Worm (Caenorhabditis elegans) whole organism, L1 larva: ENCODE results near the gene frm-3.

Source experiments
- F16B12.6 ChIP-seq: fragments of 150-350 bp; optimal IDR thresholded peaks from 2 replicates; lab custom pipeline; 2014; ENCODE audit warnings: missing biosample characterization, missing genetic modification characterization
- Y116A8C.19 ChIP-seq: sonication (generic microtip); optimal IDR thresholded peaks from 2 replicates; lab custom pipeline; 2016; ENCODE audit warnings: missing compliant biosample characterization, missing genetic modification characterization, borderline replicate concordance
- ama-1 ChIP-seq: fragments of 150-350 bp; optimal IDR thresholded peaks from 2 replicates; lab custom pipeline; 2014
- ceh-88 ChIP-seq: fragments of 200-800 bp; sonication (Bioruptor generic); IDR thresholded peaks from 2 replicates; pipeline ENCODE4 v1.3.6; 2022; ENCODE audit warnings: missing genetic modification characterization, missing compliant biosample characterization
- ceh-90 ChIP-seq: sonication (generic microtip); optimal IDR thresholded peaks from 2 replicates; lab custom pipeline; 2016; ENCODE audit warnings: missing genetic modification characterization, missing compliant biosample characterization
- dpl-1 ChIP-seq, 3 experiments: fragments of 150-350 bp in 2 of 3; sonication (generic microtip) in 1 of 3; optimal IDR thresholded peaks; 2 replicates each; lab custom pipeline; 2014 to 2017; ENCODE audit warnings: missing biosample characterization in 3 of 3, missing genetic modification characterization in 3 of 3, missing genetic modification reagents in 3 of 3
- dsc-1 ChIP-seq: sonication (generic microtip); optimal IDR thresholded peaks from 2 replicates; lab custom pipeline; 2016; ENCODE audit warnings: mild to moderate bottlenecking, missing genetic modification characterization, missing compliant biosample characterization
- efl-1 ChIP-seq, 4 experiments: fragments of 150-350 bp; optimal IDR thresholded peaks in 3 of 4; peaks in 1 of 4; 1 replicate in 1 of 4; 2 replicates in 3 of 4; lab custom pipeline; 2014; ENCODE audit warnings: missing biosample characterization in 2 of 4, missing genetic modification characterization in 2 of 4, missing genetic modification reagents in 2 of 4
- fkh-4 ChIP-seq: sonication (generic microtip); optimal IDR thresholded peaks from 2 replicates; lab custom pipeline; 2016; ENCODE audit warnings: missing compliant biosample characterization, missing genetic modification characterization, borderline replicate concordance
- fos-1 ChIP-seq: fragments of 150-350 bp; optimal IDR thresholded peaks from 2 replicates; lab custom pipeline; 2014; ENCODE audit warnings: missing biosample characterization, missing genetic modification characterization
- hlh-4 ChIP-seq: sonication (generic microtip); optimal IDR thresholded peaks from 2 replicates; lab custom pipeline; 2016; ENCODE audit warnings: mild to moderate bottlenecking, missing genetic modification characterization, missing compliant biosample characterization
- isw-1 ChIP-seq: fragments of 200-800 bp; sonication (Bioruptor generic); IDR thresholded peaks from 2 replicates; pipeline ENCODE4 v1.3.6; 2022; ENCODE audit warnings: missing genetic modification characterization, missing compliant biosample characterization
- lin-14 ChIP-seq: fragments of 200-800 bp; sonication (Bioruptor generic); optimal IDR thresholded peaks from 2 replicates; lab custom pipeline; 2018; ENCODE audit warnings: mild to moderate bottlenecking, missing genetic modification characterization, moderate library complexity, missing compliant biosample characterization
- lin-15B ChIP-seq: fragments of 150-350 bp; sonication (generic microtip); optimal IDR thresholded peaks from 3 replicates; lab custom pipeline; 2014; ENCODE audit warnings: missing biosample characterization, missing genetic modification characterization
- lin-35 ChIP-seq, 2 experiments: fragments of 150-350 bp; optimal IDR thresholded peaks; 2 replicates each; lab custom pipeline; 2014; ENCODE audit warnings: missing biosample characterization in 2 of 2, missing genetic modification characterization in 2 of 2, missing genetic modification reagents in 2 of 2
- mdl-1 ChIP-seq, 2 experiments: fragments of 150-350 bp; optimal IDR thresholded peaks; 2 replicates each; lab custom pipeline; 2014 to 2017; ENCODE audit warnings: missing biosample characterization in 2 of 2, missing genetic modification characterization in 2 of 2, inconsistent platforms in 1 of 2
- nhr-19 ChIP-seq: fragments of 200-800 bp; sonication (Bioruptor generic); conservative IDR thresholded peaks from 2 replicates; pipeline ENCODE4 v1.3.6; 2022; ENCODE audit warnings: missing genetic modification characterization, missing compliant biosample characterization
- nhr-20 ChIP-seq: sonication (generic microtip); optimal IDR thresholded peaks from 2 replicates; lab custom pipeline; 2016; ENCODE audit warnings: mild to moderate bottlenecking, missing genetic modification characterization, missing compliant biosample characterization
- nhr-28 ChIP-seq: fragments of 150-350 bp; optimal IDR thresholded peaks from 2 replicates; lab custom pipeline; 2014; ENCODE audit warnings: missing biosample characterization, missing genetic modification characterization
- nhr-71 ChIP-seq: sonication (generic microtip); optimal IDR thresholded peaks from 2 replicates; lab custom pipeline; 2016; ENCODE audit warnings: mild to moderate bottlenecking, missing genetic modification characterization, moderate library complexity, missing compliant biosample characterization
- nhr-76 ChIP-seq: sonication (generic microtip); optimal IDR thresholded peaks from 2 replicates; lab custom pipeline; 2017; ENCODE audit warnings: missing biosample characterization, missing genetic modification characterization
- nhr-77 ChIP-seq: fragments of 150-350 bp; optimal IDR thresholded peaks from 2 replicates; lab custom pipeline; 2014; ENCODE audit warnings: missing biosample characterization, missing genetic modification characterization
- nhr-84 ChIP-seq: sonication (generic microtip); optimal IDR thresholded peaks from 2 replicates; lab custom pipeline; 2017; ENCODE audit warnings: missing biosample characterization, missing genetic modification characterization
- nhr-90 ChIP-seq: sonication (generic microtip); optimal IDR thresholded peaks from 2 replicates; lab custom pipeline; 2016; ENCODE audit warnings: mild to moderate bottlenecking, missing genetic modification characterization, missing compliant biosample characterization; ENCODE audit not compliant: poor library complexity
- pax-3 ChIP-seq: fragments of 200-800 bp; sonication (Bioruptor generic); optimal IDR thresholded peaks from 2 replicates; lab custom pipeline; 2018; ENCODE audit warnings: mild to moderate bottlenecking, missing genetic modification characterization, moderate library complexity, missing compliant biosample characterization
- rnt-1 ChIP-seq: sonication (generic microtip); optimal IDR thresholded peaks from 2 replicates; lab custom pipeline; 2016; ENCODE audit warnings: mild to moderate bottlenecking, missing genetic modification characterization, moderate library complexity, missing compliant biosample characterization
- snpc-4 ChIP-seq: fragments of 150-350 bp; optimal IDR thresholded peaks from 2 replicates; lab custom pipeline; 2014; ENCODE audit warnings: missing biosample characterization, missing genetic modification characterization
- snu-23 ChIP-seq: sonication (generic microtip); optimal IDR thresholded peaks from 2 replicates; lab custom pipeline; 2016; ENCODE audit warnings: missing genetic modification characterization, missing compliant biosample characterization
- sox-4 ChIP-seq: sonication (generic microtip); optimal IDR thresholded peaks from 2 replicates; lab custom pipeline; 2016; ENCODE audit warnings: missing genetic modification characterization, missing compliant biosample characterization
- tlp-1 ChIP-seq: fragments of 150-350 bp; optimal IDR thresholded peaks from 2 replicates; lab custom pipeline; 2014; ENCODE audit warnings: missing biosample characterization, missing genetic modification characterization
- unc-86 ChIP-seq: sonication (generic microtip); optimal IDR thresholded peaks from 2 replicates; lab custom pipeline; 2016; ENCODE audit warnings: missing genetic modification characterization, missing compliant biosample characterization
- vab-15 ChIP-seq: sonication (generic microtip); optimal IDR thresholded peaks from 2 replicates; lab custom pipeline; 2017; ENCODE audit warnings: missing genotype, mild to moderate bottlenecking, missing genetic modification characterization, missing compliant biosample characterization
- xbp-1 ChIP-seq: sonication (generic microtip); optimal IDR thresholded peaks from 2 replicates; lab custom pipeline; 2016; ENCODE audit warnings: missing genetic modification characterization, missing compliant biosample characterization
- zag-1 ChIP-seq: fragments of 150-350 bp; optimal IDR thresholded peaks from 2 replicates; lab custom pipeline; 2014; ENCODE audit warnings: missing biosample characterization, missing genetic modification characterization

frm-3 gene

ce11 chrX:11536408-11536807 is 35.9 kb upstream of the frm-3 start, which contains the start of gene C35C5.9 (continued):
- TF ChIP-seq Y116A8C.19 (tag; lab: Kevin White, UChicago) (no peak), efl-1 (optimal IDR thresholded peaks at IDR 0.05; lab: Kevin White, UChicago) (no peak), efl-1 (GFP tag; optimal IDR thresholded peaks at IDR 0.05 in 1 of 2; lab: Kevin White, UChicago) (peak in 1 of 2 experiments; percentile 89), unc-86 (tag; lab: Kevin White, UChicago) (no peak), F16B12.6 (tag; lab: Kevin White, UChicago) (no peak), pax-3 (tag; lab: Kevin White, UChicago) (no peak), nhr-84 (tag; lab: Kevin White, UChicago) (no peak), ceh-88 (GFP tag; lab: Robert Waterston, UW) (no peak), snpc-4 (no peak), dpl-1 (GFP tag; optimal IDR thresholded peaks at IDR 0.05; lab: Kevin White, UChicago) (peak in 1 of 3 experiments; percentile 10), rnt-1 (tag; lab: Kevin White, UChicago) (no peak), dsc-1 (tag; lab: Kevin White, UChicago) (no peak), nhr-76 (no peak), vab-15 (tag; lab: Kevin White, UChicago) (no peak), nhr-20 (peak; percentile 81), ama-1 (lab: Kevin White, UChicago) (no peak), lin-14 (GFP tag; lab: Kevin White, UChicago) (no peak), mdl-1 (tag; optimal IDR thresholded peaks at IDR 0.05; lab: Kevin White, UChicago) (peak in 1 of 2 experiments; percentile 37), xbp-1 (tag; lab: Kevin White, UChicago) (no peak), lin-15B (tag; lab: Kevin White, UChicago) (no peak), fkh-4 (tag; lab: Kevin White, UChicago) (no peak), hlh-4 (tag; lab: Kevin White, UChicago) (no peak), nhr-77 (no peak), tlp-1 (no peak), isw-1 (GFP tag; lab: Robert Waterston, UW) (no peak), snu-23 (GFP tag; lab: Kevin White, UChicago) (peak; percentile 67), zag-1 (no peak), ceh-90 (tag; lab: Kevin White, UChicago) (no peak), nhr-19 (GFP tag; lab: Robert Waterston, UW) (no peak; the same call in 1 of the 2 replicates), nhr-71 (tag; lab: Kevin White, UChicago) (peak; percentile 49), fos-1 (tag; lab: Kevin White, UChicago) (no peak)

DNA sequence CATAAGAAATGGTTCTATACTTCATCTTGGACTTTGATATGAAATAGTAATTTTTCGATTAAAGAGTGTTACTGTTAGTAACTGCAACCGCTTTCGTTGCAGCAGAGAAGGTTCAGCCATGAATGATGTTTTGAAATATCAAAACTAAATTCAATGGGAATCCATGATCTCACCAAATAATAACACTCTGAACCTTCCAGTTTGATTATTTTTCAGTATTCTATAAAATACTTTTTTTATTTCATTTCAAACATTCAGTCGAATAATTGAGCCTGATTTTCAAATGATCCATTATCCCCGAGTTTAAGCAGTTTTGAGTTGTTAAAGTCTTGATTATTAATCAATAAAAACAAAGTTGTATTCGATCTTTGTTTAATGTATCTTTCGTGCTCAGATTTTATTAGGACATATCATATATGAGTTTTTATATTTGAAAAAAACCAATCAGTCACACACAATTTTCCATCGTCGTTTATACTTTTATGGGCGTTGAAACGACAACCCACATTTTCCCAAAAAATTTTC is 35.0 kb upstream of the frm-3 start, which contains the start of gene gcp-2.2:
Gene gcp-2.2 (plus strand): TSS at position 475 of the 525 bp plus-strand sequence.
- peak in 1 of 2 experiments; percentile 0 for TF ChIP-seq lin-35 (GFP tag; optimal IDR thresholded peaks at IDR 0.05; lab: Kevin White, UChicago)
- TF ChIP-seq tlp-1 = no peak
- TF ChIP-seq efl-1 (optimal IDR thresholded peaks at IDR 0.05; lab: Kevin White, UChicago) = no peak
- peak in 1 of 2 experiments; percentile 86 for TF ChIP-seq efl-1 (GFP tag; optimal IDR thresholded peaks at IDR 0.05 in 1 of 2; lab: Kevin White, UChicago)
- TF ChIP-seq nhr-71 (tag; lab: Kevin White, UChicago) = peak; percentile 17
- TF ChIP-seq nhr-90 (tag; lab: Kevin White, UChicago) = peak; percentile 51

- TF ChIP-seq nhr-20 = no peak
- TF ChIP-seq dpl-1 (GFP tag; optimal IDR thresholded peaks at IDR 0.05; lab: Kevin White, UChicago) = no peak
- TF ChIP-seq unc-86 (tag; lab: Kevin White, UChicago) = no peak
- no peak for TF ChIP-seq lin-35 (GFP tag; optimal IDR thresholded peaks at IDR 0.05; lab: Kevin White, UChicago)
- TF ChIP-seq mdl-1 (tag; optimal IDR thresholded peaks at IDR 0.05; lab: Kevin White, UChicago) = no peak
- TF ChIP-seq sox-4 = no peak
- no peak for TF ChIP-seq nhr-28 (tag; lab: Kevin White, UChicago)
- TF ChIP-seq, all 84 proteins: peak for 0
Measured at ce11 chrX:11541690-11542089, 30.6 kb upstream of the frm-3 start.
